Fruit fly (Drosophila melanogaster): Measurements from ENCODE around the gene CG9953.

The CG9953 gene

dm6 chr3L:6978030-6978683, 8.7 kb downstream of the CG9953 start (continued):
- TF ChIP-seq Med (GFP tag) (peak; percentile 72), bcd (GFP tag; optimal IDR thresholded peaks at IDR 0.05) (no peak), nau (GFP tag; optimal IDR thresholded peaks at IDR 0.05) (no peak), HHEX (GFP tag; optimal IDR thresholded peaks at IDR 0.05) (no peak), CG6854 (GFP tag; optimal IDR thresholded peaks at IDR 0.05) (no peak), nerfin-2 (GFP tag; IDR thresholded peaks at IDR 0.05; ENCODE audit: partially characterized antibody) (no peak), CG12769 (tag; optimal IDR thresholded peaks at IDR 0.05) (no peak), zfh2 (GFP tag; optimal IDR thresholded peaks at IDR 0.05) (no peak), hth (optimal IDR thresholded peaks at IDR 0.05) (no peak), zfh1 (GFP tag; IDR thresholded peaks at IDR 0.05) (no peak), CG2199 (GFP tag; IDR thresholded peaks at IDR 0.05) (no peak), CG11398 (GFP tag; optimal IDR thresholded peaks at IDR 0.05) (no peak), TFAM (GFP tag; optimal IDR thresholded peaks at IDR 0.05) (no peak), Drgx (GFP tag; IDR thresholded peaks at IDR 0.05) (peak; percentile 68), CG16779 (GFP tag; IDR thresholded peaks at IDR 0.05) (no peak), H2.0 (GFP tag; IDR thresholded peaks at IDR 0.05) (no peak), eve (GFP tag; optimal IDR thresholded peaks at IDR 0.05) (peak in 1 of 2 experiments; percentile 78), CG3995 (GFP tag; optimal IDR thresholded peaks at IDR 0.05) (no peak), CG12155 (GFP tag; optimal IDR thresholded peaks at IDR 0.05) (peak; percentile 3), CG32532 (GFP tag; IDR thresholded peaks at IDR 0.05) (0 out of 2 replicates have a peak, but pooled peaks have one; percentile 21), twi (tag; optimal IDR thresholded peaks at IDR 0.05) (no peak), lmd (GFP tag; IDR thresholded peaks at IDR 0.05) (peak; percentile 34; the same call in 1 of the 2 replicates), MTF-1 (GFP tag; optimal IDR thresholded peaks at IDR 0.05; ENCODE audit: borderline replicate concordance) (no peak), shn (GFP tag; optimal IDR thresholded peaks at IDR 0.05) (no peak), CG7839 (tag; optimal IDR thresholded peaks at IDR 0.05) (peak; percentile 26), Ets65A (GFP tag) (peak; percentile 78), Myb (GFP tag; optimal IDR thresholded peaks at IDR 0.05) (no peak), CG6765 (GFP tag; optimal IDR thresholded peaks at IDR 0.05) (no peak), CG7745 (tag; optimal IDR thresholded peaks at IDR 0.05) (no peak), schlank (tag; optimal IDR thresholded peaks at IDR 0.05) (no peak), dysf (GFP tag; IDR thresholded peaks at IDR 0.05) (0 out of 3 replicates have a peak, but pooled peaks have one; percentile 29), CG6791 (GFP tag; IDR thresholded peaks at IDR 0.05; ENCODE audit: partially characterized antibody) (no peak), dmrt11E (tag; optimal IDR thresholded peaks at IDR 0.05) (peak; percentile 27), Poxn (GFP tag; IDR thresholded peaks at IDR 0.05) (no peak), CG17328 (GFP tag; IDR thresholded peaks at IDR 0.05) (peak; percentile 14; the same call in 1 of the 2 replicates), CG18599 (GFP tag; optimal IDR thresholded peaks at IDR 0.05) (no peak), phol (tag; optimal IDR thresholded peaks at IDR 0.05) (no peak), CHES-1-like (GFP tag; optimal IDR thresholded peaks at IDR 0.05) (no peak), Dbx (GFP tag; IDR thresholded peaks at IDR 0.05) (no peak), trh (GFP tag; optimal IDR thresholded peaks at IDR 0.05) (no peak), CG16815 (GFP tag; optimal IDR thresholded peaks at IDR 0.05) (no peak), sr (GFP tag; IDR thresholded peaks at IDR 0.05) (no peak), CG7556 (GFP tag; optimal IDR thresholded peaks at IDR 0.05) (no peak), bsh (GFP tag; optimal IDR thresholded peaks at IDR 0.05) (peak in 1 of 2 experiments; percentile 43), CG32767 (GFP tag; IDR thresholded peaks at IDR 0.05) (no peak), CG15479 (GFP tag; optimal IDR thresholded peaks at IDR 0.05) (no peak), CG15011 (GFP tag; optimal IDR thresholded peaks at IDR 0.05) (no peak), CG33557 (GFP tag; optimal IDR thresholded peaks at IDR 0.05) (peak; percentile 16), CG14860 (GFP tag; IDR thresholded peaks at IDR 0.05; ENCODE audit: partially characterized antibody) (no peak), nom (GFP tag; optimal IDR thresholded peaks at IDR 0.05) (no peak)

Measured in whole organism, embryonic.